Worm (Caenorhabditis elegans) whole organism, mixed stage, embryonic: Measurements from ENCODE around the gene epg-5.

Source experiments
- M03D4.4 ChIP-seq: sonication (generic microtip); optimal IDR thresholded peaks from 2 replicates; lab custom pipeline; 2017; ENCODE audit warnings: mild to moderate bottlenecking, missing genetic modification characterization, missing compliant biosample characterization
- bed-3 ChIP-seq: fragments of 200-800 bp; sonication (Bioruptor generic); optimal IDR thresholded peaks from 3 replicates; lab custom pipeline; 2018; ENCODE audit warnings: mild to moderate bottlenecking, missing genetic modification characterization, moderate library complexity, missing compliant biosample characterization
- blmp-1 ChIP-seq: fragments of 150-350 bp; optimal IDR thresholded peaks from 2 replicates; lab custom pipeline; 2014; ENCODE audit warnings: missing biosample characterization, missing genetic modification characterization
- ceh-39 ChIP-seq: fragments of 150-350 bp; optimal IDR thresholded peaks from 2 replicates; lab custom pipeline; 2014; ENCODE audit warnings: missing biosample characterization, missing genetic modification characterization
- ceh-43 ChIP-seq: fragments of 200-800 bp; sonication (Bioruptor generic); optimal IDR thresholded peaks from 2 replicates; lab custom pipeline; 2018; ENCODE audit warnings: mild to moderate bottlenecking, missing genetic modification characterization, moderate library complexity, missing compliant biosample characterization
- ces-1 ChIP-seq: fragments of 150-350 bp; optimal IDR thresholded peaks from 2 replicates; lab custom pipeline; 2014; ENCODE audit warnings: missing biosample characterization, missing genetic modification reagents, missing genetic modification characterization
- cnd-1 ChIP-seq: fragments of 200-800 bp; sonication (Bioruptor generic); optimal IDR thresholded peaks from 2 replicates; lab custom pipeline; 2018; ENCODE audit warnings: mild to moderate bottlenecking, missing genetic modification characterization, missing compliant biosample characterization
- drap-1 ChIP-seq: fragments of 200-800 bp; sonication (Bioruptor generic); optimal IDR thresholded peaks from 3 replicates; lab custom pipeline; 2018; ENCODE audit warnings: mild to moderate bottlenecking, missing genetic modification characterization, missing compliant biosample characterization
- elt-1 ChIP-seq: sonication (generic microtip); optimal IDR thresholded peaks from 2 replicates; lab custom pipeline; 2017; ENCODE audit warnings: missing genetic modification characterization, mild to moderate bottlenecking, missing compliant biosample characterization, antibody characterized with exemption, moderate library complexity, borderline replicate concordance; ENCODE audit not compliant: insufficient read depth
- elt-3 ChIP-seq: fragments of 150-350 bp; optimal IDR thresholded peaks from 2 replicates; lab custom pipeline; 2014; ENCODE audit warnings: missing biosample characterization, missing genetic modification characterization
- flh-1 ChIP-seq: fragments of 200-800 bp; sonication (Bioruptor generic); optimal IDR thresholded peaks from 2 replicates; lab custom pipeline; 2018; ENCODE audit warnings: mild to moderate bottlenecking, missing genetic modification characterization, moderate library complexity, missing compliant biosample characterization
- ham-2 ChIP-seq: fragments of 200-800 bp; sonication (Bioruptor generic); optimal IDR thresholded peaks from 2 replicates; lab custom pipeline; 2018; ENCODE audit warnings: mild to moderate bottlenecking, missing genetic modification characterization, missing compliant biosample characterization
- hlh-1 ChIP-seq: fragments of 150-350 bp; optimal IDR thresholded peaks from 2 replicates; lab custom pipeline; 2014; ENCODE audit warnings: missing biosample characterization, missing genetic modification reagents, missing genetic modification characterization
- lin-32 ChIP-seq: fragments of 200-800 bp; sonication (Bioruptor generic); optimal IDR thresholded peaks from 2 replicates; lab custom pipeline; 2018; ENCODE audit warnings: mild to moderate bottlenecking, missing genetic modification characterization, missing compliant biosample characterization
- lsy-2 ChIP-seq: fragments of 150-350 bp; optimal IDR thresholded peaks from 2 replicates; lab custom pipeline; 2014; ENCODE audit warnings: missing biosample characterization, missing genetic modification characterization
- mab-5 ChIP-seq: fragments of 150-350 bp; optimal IDR thresholded peaks from 2 replicates; lab custom pipeline; 2014; ENCODE audit warnings: missing biosample characterization, missing genetic modification characterization
- mep-1 ChIP-seq: fragments of 150-350 bp; optimal IDR thresholded peaks from 2 replicates; lab custom pipeline; 2017; ENCODE audit warnings: missing biosample characterization, missing genetic modification reagents, missing genetic modification characterization, inconsistent platforms
- mls-2 ChIP-seq: sonication (generic microtip); optimal IDR thresholded peaks from 2 replicates; lab custom pipeline; 2016; ENCODE audit warnings: mild to moderate bottlenecking, missing genetic modification characterization, moderate library complexity, missing compliant biosample characterization
- nhr-12 ChIP-seq: fragments of 150-350 bp; optimal IDR thresholded peaks from 2 replicates; lab custom pipeline; 2014; ENCODE audit warnings: missing biosample characterization, missing genetic modification characterization
- nhr-2 ChIP-seq: fragments of 150-350 bp; optimal IDR thresholded peaks from 2 replicates; lab custom pipeline; 2014; ENCODE audit warnings: missing biosample characterization, missing genetic modification characterization
- nhr-237 ChIP-seq: fragments of 150-350 bp; optimal IDR thresholded peaks from 2 replicates; lab custom pipeline; 2014; ENCODE audit warnings: missing biosample characterization, missing genetic modification characterization
- nhr-28 ChIP-seq: fragments of 150-350 bp; optimal IDR thresholded peaks from 2 replicates; lab custom pipeline; 2014; ENCODE audit warnings: missing biosample characterization, missing genetic modification characterization
- pha-4 ChIP-seq: fragments of 150-350 bp; optimal IDR thresholded peaks from 2 replicates; lab custom pipeline; 2018; ENCODE audit warnings: missing biosample characterization, missing genetic modification reagents, missing genetic modification characterization
- sem-2 ChIP-seq: fragments of 200-800 bp; sonication (Bioruptor generic); optimal IDR thresholded peaks from 2 replicates; lab custom pipeline; 2018; ENCODE audit warnings: mild to moderate bottlenecking, missing genetic modification characterization, missing compliant biosample characterization
- snpc-4 ChIP-seq: fragments of 150-350 bp; optimal IDR thresholded peaks from 2 replicates; lab custom pipeline; 2014; ENCODE audit warnings: missing biosample characterization, missing genetic modification characterization
- sptf-1 ChIP-seq: sonication (generic microtip); optimal IDR thresholded peaks from 2 replicates; lab custom pipeline; 2017; ENCODE audit warnings: mild to moderate bottlenecking, missing genetic modification characterization, moderate library complexity, missing compliant biosample characterization
- tbx-8 ChIP-seq: fragments of 200-800 bp; sonication (Bioruptor generic); optimal IDR thresholded peaks from 2 replicates; lab custom pipeline; 2018; ENCODE audit warnings: mild to moderate bottlenecking, missing genetic modification characterization, moderate library complexity, missing compliant biosample characterization
- unc-120 ChIP-seq: sonication (generic microtip); optimal IDR thresholded peaks from 2 replicates; lab custom pipeline; 2017; ENCODE audit warnings: missing genetic modification characterization, missing compliant biosample characterization; ENCODE audit not compliant: poor library complexity, severe bottlenecking
- unc-39 ChIP-seq: fragments of 150-350 bp; optimal IDR thresholded peaks from 2 replicates; lab custom pipeline; 2014; ENCODE audit warnings: missing biosample characterization, missing genetic modification characterization
- unc-62 ChIP-seq: fragments of 150-350 bp; optimal IDR thresholded peaks from 2 replicates; lab custom pipeline; 2014; ENCODE audit warnings: missing biosample characterization, missing genetic modification reagents, missing genetic modification characterization
- zip-8 ChIP-seq: fragments of 150-350 bp; optimal IDR thresholded peaks from 2 replicates; lab custom pipeline; 2014; ENCODE audit warnings: missing biosample characterization, missing genetic modification characterization
- ztf-11 ChIP-seq: fragments of 150-350 bp; optimal IDR thresholded peaks from 2 replicates; lab custom pipeline; 2014; ENCODE audit warnings: missing biosample characterization, missing genetic modification characterization

epg-5 gene

ce11 chrII:6609315-6609842, at the start of gene epg-5:
TSS of gene epg-5 (minus strand) at chrII:6609365.
- TF ChIP-seq unc-120 (tag; lab: Kevin White, UChicago) (peak; percentile 67), elt-1 (no peak)

DNA sequence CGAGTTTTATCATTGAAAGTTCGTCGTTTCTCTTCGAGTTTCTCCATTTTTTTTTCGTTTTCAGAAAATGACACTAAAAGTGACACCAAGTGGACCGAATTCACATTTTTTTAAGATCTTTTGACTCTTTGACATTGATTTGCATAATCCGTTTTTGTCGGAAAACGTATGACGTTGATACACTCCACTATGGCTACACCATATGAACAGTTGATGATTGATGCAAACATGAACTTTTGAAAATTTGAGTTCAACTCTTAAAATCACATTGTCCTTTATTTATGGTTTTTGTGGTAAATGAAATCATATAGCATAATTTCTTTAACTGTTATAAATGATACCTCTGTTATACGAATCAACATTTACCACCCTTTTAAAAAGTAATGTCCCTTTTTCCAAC, 49.6 kb upstream of the epg-5 start, which contains the start of gene T19D12.10:
T19D12.10 (minus strand) TSS at position 101 of the 400 bp plus-strand sequence.
- TF ChIP-seq hlh-1 (tag; lab: Kevin White, UChicago) (no peak), pha-4 (tag; lab: Kevin White, UChicago) (no peak), ces-1 (GFP tag; lab: Kevin White, UChicago) (no peak), elt-3 (no peak), ztf-11 (tag; lab: Kevin White, UChicago) (no peak), tbx-8 (no peak), nhr-237 (no peak), cnd-1 (tag; lab: Kevin White, UChicago) (no peak), nhr-2 (tag; lab: Kevin White, UChicago) (no peak), mab-5 (tag; lab: Kevin White, UChicago) (no peak), M03D4.4 (tag; lab: Kevin White, UChicago) (no peak), nhr-28 (tag; lab: Kevin White, UChicago) (no peak), snpc-4 (no peak), bed-3 (GFP tag; lab: Kevin White, UChicago) (no peak), nhr-12 (tag; lab: Kevin White, UChicago) (no peak), ham-2 (no peak)

- no peak for TF ChIP-seq sptf-1 (tag; lab: Kevin White, UChicago)
- TF ChIP-seq elt-3 = no peak
- no peak for TF ChIP-seq lsy-2 (tag; lab: Kevin White, UChicago)
- TF ChIP-seq sem-2 (GFP tag; lab: Kevin White, UChicago) = no peak
- TF ChIP-seq hlh-1 (tag; lab: Kevin White, UChicago) = no peak
- no peak for TF ChIP-seq ztf-11 (tag; lab: Kevin White, UChicago)
- TF ChIP-seq snpc-4 = no peak
- TF ChIP-seq M03D4.4 (tag; lab: Kevin White, UChicago) = no peak
- no peak for TF ChIP-seq ceh-39 (tag; lab: Kevin White, UChicago)
- no peak for TF ChIP-seq mep-1 (tag; lab: Kevin White, UChicago)
- no peak for TF ChIP-seq drap-1 (GFP tag; lab: Kevin White, UChicago)
- no peak for TF ChIP-seq flh-1 (GFP tag; lab: Kevin White, UChicago)
- no peak for TF ChIP-seq tbx-8
- TF ChIP-seq unc-39 (tag; lab: Kevin White, UChicago) = no peak
- no peak for TF ChIP-seq lin-32
Measured at ce11 chrII:6654284-6654683, 45.1 kb upstream of the epg-5 start, which contains the start of gene T19D12.9. TSS of gene T19D12.9 (minus strand) at chrII:6654384.

DNA sequence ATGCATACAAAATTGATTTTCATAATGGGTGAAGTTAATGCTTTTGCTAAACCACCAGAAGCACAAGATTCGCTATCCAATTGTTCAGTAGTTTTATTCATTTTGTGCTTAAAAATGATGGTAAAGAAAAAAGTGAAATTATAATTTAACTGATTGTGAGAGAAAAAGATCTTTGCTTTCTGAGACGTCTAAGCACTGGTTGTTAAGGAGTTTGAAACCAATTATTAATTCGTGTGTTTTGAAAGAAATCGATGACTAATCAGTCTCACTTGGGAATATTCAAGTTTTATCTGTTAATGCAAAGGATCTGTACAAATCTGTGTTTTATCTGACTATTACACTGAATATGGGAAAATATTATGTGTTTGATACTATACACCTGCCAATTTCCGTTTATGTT, 42.6 kb upstream of the epg-5 start, which contains the start of gene sra-26:
sra-26 (minus strand) TSS at position 101 of the 400 bp plus-strand sequence.
- no peak for TF ChIP-seq ztf-11 (tag; lab: Kevin White, UChicago)
- TF ChIP-seq ceh-39 (tag; lab: Kevin White, UChicago) = no peak
- no peak for TF ChIP-seq nhr-28 (tag; lab: Kevin White, UChicago)
- TF ChIP-seq snpc-4 = no peak
- no peak for TF ChIP-seq nhr-2 (tag; lab: Kevin White, UChicago)
- no peak for TF ChIP-seq cnd-1 (tag; lab: Kevin White, UChicago)

- TF ChIP-seq ceh-39 (tag; lab: Kevin White, UChicago) (no peak), sptf-1 (tag; lab: Kevin White, UChicago) (no peak), ces-1 (GFP tag; lab: Kevin White, UChicago) (no peak), nhr-12 (tag; lab: Kevin White, UChicago) (no peak), flh-1 (GFP tag; lab: Kevin White, UChicago) (no peak), unc-120 (tag; lab: Kevin White, UChicago) (no peak), blmp-1 (no peak)
Measured at ce11 chrII:6649026-6649425, 39.9 kb upstream of the epg-5 start, which contains the start of gene oig-8. TSS of gene oig-8 (minus strand) at chrII:6649126.

DNA sequence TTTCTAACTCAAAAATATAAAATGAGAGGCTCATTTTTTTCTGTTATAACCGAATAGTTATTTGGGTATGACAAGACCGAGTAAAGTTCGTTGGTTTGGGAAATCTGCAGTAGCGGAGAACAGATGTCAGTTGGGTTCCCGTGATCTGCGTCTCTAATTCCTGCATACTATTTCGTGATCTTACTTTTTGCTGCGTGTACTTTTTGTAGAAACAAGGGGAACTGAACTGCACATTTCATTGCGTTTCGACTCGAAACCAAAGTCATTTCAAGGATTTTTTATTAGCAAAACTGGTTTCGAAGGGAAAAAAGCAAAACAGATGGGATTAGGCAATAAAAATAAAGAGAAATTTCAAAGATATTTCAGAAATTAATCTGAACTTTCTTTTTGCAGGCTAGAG, 37.7 kb upstream of the epg-5 start:
- TF ChIP-seq elt-3 (no peak), ceh-43 (GFP tag; lab: Kevin White, UChicago) (no peak), sptf-1 (tag; lab: Kevin White, UChicago) (no peak), mls-2 (tag; lab: Kevin White, UChicago) (no peak), tbx-8 (no peak), blmp-1 (no peak), lin-32 (no peak), ceh-39 (tag; lab: Kevin White, UChicago) (no peak), zip-8 (tag; lab: Kevin White, UChicago) (no peak), elt-1 (no peak), hlh-1 (tag; lab: Kevin White, UChicago) (no peak), snpc-4 (no peak), nhr-237 (no peak), mep-1 (tag; lab: Kevin White, UChicago) (no peak), flh-1 (GFP tag; lab: Kevin White, UChicago) (no peak), ztf-11 (tag; lab: Kevin White, UChicago) (no peak), unc-62 (no peak), nhr-28 (tag; lab: Kevin White, UChicago) (no peak), pha-4 (tag; lab: Kevin White, UChicago) (no peak)
